Worm (Caenorhabditis elegans) whole organism, late embryonic: ENCODE data around the gene bli-2.

Source experiments
- K02D7.2 ChIP-seq: sonication (generic microtip); optimal IDR thresholded peaks from 2 replicates; lab custom pipeline; 2017; ENCODE audit warnings: mild to moderate bottlenecking, missing genetic modification characterization, missing compliant biosample characterization
- T23F11.4 ChIP-seq: fragments of 200-800 bp; sonication (Bioruptor generic); optimal IDR thresholded peaks from 2 replicates; lab custom pipeline; 2018; ENCODE audit warnings: mild to moderate bottlenecking, missing genetic modification characterization, missing compliant biosample characterization
- ahr-1 ChIP-seq: sonication (generic microtip); optimal IDR thresholded peaks from 2 replicates; lab custom pipeline; 2016; ENCODE audit warnings: missing genetic modification characterization, missing compliant biosample characterization
- ama-1 ChIP-seq: fragments of 150-350 bp; optimal IDR thresholded peaks from 2 replicates; lab custom pipeline; 2014
- ceh-2 ChIP-seq: sonication (generic microtip); optimal IDR thresholded peaks from 2 replicates; lab custom pipeline; 2016; ENCODE audit warnings: missing genotype, missing genetic modification characterization, missing compliant biosample characterization
- ceh-48 ChIP-seq: sonication (generic microtip); optimal IDR thresholded peaks from 2 replicates; lab custom pipeline; 2016; ENCODE audit warnings: missing genetic modification characterization, inconsistent platforms, missing compliant biosample characterization
- dve-1 ChIP-seq: sonication (generic microtip); optimal IDR thresholded peaks from 2 replicates; lab custom pipeline; 2017; ENCODE audit warnings: antibody characterized with exemption, mild to moderate bottlenecking, missing genetic modification characterization, missing compliant biosample characterization
- fax-1 ChIP-seq: sonication (generic microtip); optimal IDR thresholded peaks from 2 replicates; lab custom pipeline; 2016; ENCODE audit warnings: missing genotype, missing genetic modification characterization, missing compliant biosample characterization
- fkh-10 ChIP-seq: fragments of 150-350 bp; optimal IDR thresholded peaks from 2 replicates; lab custom pipeline; 2014; ENCODE audit warnings: missing biosample characterization, missing genetic modification reagents, missing genetic modification characterization
- fkh-6 ChIP-seq: sonication (generic microtip); optimal IDR thresholded peaks from 2 replicates; lab custom pipeline; 2016; ENCODE audit warnings: missing genetic modification characterization, missing compliant biosample characterization
- hlh-30 ChIP-seq: sonication (generic microtip); optimal IDR thresholded peaks from 2 replicates; lab custom pipeline; 2017; ENCODE audit warnings: antibody characterized with exemption, missing genetic modification characterization, missing compliant biosample characterization; ENCODE audit not compliant: insufficient read depth
- lim-6 ChIP-seq: sonication (generic microtip); optimal IDR thresholded peaks from 2 replicates; lab custom pipeline; 2016; ENCODE audit warnings: missing genetic modification characterization, missing compliant biosample characterization
- npax-4 ChIP-seq: sonication (generic microtip); optimal IDR thresholded peaks from 2 replicates; lab custom pipeline; 2016; ENCODE audit warnings: missing genetic modification characterization, missing compliant biosample characterization
- ref-2 ChIP-seq: sonication (generic microtip); optimal IDR thresholded peaks from 2 replicates; lab custom pipeline; 2016; ENCODE audit warnings: missing genetic modification characterization, missing compliant biosample characterization
- sdc-2 ChIP-seq: sonication (generic microtip); optimal IDR thresholded peaks from 2 replicates; lab custom pipeline; 2016; ENCODE audit warnings: missing genotype, missing genetic modification characterization, missing compliant biosample characterization

The bli-2 gene

DNA sequence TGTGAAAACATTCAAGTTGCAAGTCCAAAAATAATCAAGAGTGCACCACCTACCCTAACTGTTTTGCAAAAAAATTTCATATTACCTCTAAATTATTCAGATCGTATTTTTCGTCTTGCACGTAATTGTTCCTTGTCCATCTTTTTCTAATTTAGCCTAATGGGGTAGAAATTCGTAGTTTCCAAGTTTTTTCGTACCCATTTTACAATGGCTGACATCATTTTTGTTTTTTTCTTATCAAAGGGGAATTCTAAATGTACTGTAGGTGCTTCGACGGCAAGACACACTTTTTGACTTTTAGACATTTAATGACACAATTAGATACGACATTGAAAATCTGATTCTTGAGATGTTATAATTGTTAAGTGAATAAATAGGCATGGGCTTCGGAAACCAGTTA lies 47.8 kb downstream of the bli-2 start:
- TF ChIP-seq fax-1 (tag; lab: Kevin White, UChicago): no peak
- no peak for TF ChIP-seq lim-6 (tag; lab: Kevin White, UChicago)
- TF ChIP-seq hlh-30: no peak
- TF ChIP-seq fkh-6: no peak
- TF ChIP-seq ceh-48 (tag; lab: Kevin White, UChicago): no peak
- TF ChIP-seq fkh-10 (GFP tag; lab: Kevin White, UChicago): no peak
- TF ChIP-seq ahr-1 (tag; lab: Kevin White, UChicago): no peak

DNA sequence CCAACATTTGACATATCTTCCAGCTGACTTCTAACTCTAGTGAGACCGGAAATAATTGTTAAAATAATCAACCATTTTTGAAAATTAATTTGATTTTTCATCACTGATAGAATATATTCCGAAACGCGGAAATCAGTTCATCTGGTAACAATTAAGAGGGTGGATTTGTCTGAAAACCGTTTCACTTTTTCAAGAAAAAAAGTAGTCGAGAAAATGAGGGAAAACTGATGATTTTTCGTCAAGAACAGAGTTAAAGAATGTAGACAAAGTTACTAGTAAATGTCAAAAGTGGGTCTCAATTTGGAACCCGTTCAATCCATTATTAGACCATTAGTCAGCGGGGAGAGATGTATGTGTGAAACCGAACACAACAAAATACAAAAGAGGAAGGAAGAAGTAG lies 49.0 kb downstream of the bli-2 start, which contains the start of gene C17G10.6:
Gene C17G10.6 (minus strand): TSS at position 101 of the 400 bp plus-strand sequence.
- TF ChIP-seq ref-2 (tag; lab: Kevin White, UChicago) (no peak), fkh-10 (GFP tag; lab: Kevin White, UChicago) (no peak), ama-1 (lab: Kevin White, UChicago) (no peak), npax-4 (tag; lab: Kevin White, UChicago) (no peak), T23F11.4 (GFP tag; lab: Kevin White, UChicago) (no peak), dve-1 (tag; lab: Kevin White, UChicago) (no peak), ceh-2 (no peak), sdc-2 (tag; lab: Kevin White, UChicago) (no peak), K02D7.2 (tag; lab: Kevin White, UChicago) (no peak), ahr-1 (tag; lab: Kevin White, UChicago) (no peak)
